Fruit fly (Drosophila melanogaster): Measurements from ENCODE around the gene osa.

osa gene

DNA sequence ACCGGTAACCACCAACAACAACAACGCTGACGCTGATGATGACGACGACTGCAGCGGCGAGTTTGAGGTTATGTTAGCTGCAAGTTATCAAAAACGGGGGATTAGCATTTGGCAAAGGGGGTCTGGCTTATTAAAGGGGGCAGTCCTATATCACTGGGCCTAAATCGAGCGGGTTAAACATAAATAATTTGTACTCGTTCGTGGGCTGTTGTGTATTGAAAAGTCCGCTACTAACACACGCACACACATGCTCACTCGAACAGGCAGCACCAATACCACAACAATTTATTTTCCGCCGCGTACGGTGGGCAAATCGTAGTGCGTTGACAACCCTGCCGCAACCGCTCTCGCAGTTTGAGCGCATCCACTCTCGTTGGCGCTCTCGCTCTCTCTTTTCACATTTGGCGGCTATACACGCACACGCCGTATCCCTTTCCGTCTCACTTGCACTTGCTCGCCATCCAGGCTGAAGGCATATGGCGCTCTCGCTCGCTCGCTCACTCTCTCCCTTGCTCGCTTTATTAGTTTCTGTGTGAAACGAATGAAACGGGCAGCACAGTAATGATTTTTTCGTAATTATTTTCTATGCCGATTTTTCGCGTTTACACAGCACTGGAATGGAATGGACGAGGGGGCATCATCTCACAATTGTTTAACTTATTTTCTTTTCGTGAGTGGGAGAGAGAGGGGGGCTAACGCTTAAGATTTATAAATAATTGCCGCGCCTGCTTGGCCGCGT is 1.1 kb downstream of the osa start (continued):
- TF ChIP-seq E2f2 (GFP tag; IDR thresholded peaks at IDR 0.05) = no peak
- peak; percentile 68 for TF ChIP-seq gsb-n (tag; optimal IDR thresholded peaks at IDR 0.05)
- TF ChIP-seq CG2199 (GFP tag; IDR thresholded peaks at IDR 0.05) = no peak
- TF ChIP-seq CG12942 (GFP tag; optimal IDR thresholded peaks at IDR 0.05) = no peak
- peak; percentile 49 for TF ChIP-seq cad (GFP tag; optimal IDR thresholded peaks at IDR 0.05)
- TF ChIP-seq CHES-1-like (GFP tag; optimal IDR thresholded peaks at IDR 0.05) = peak; percentile 34
- peak; percentile 4 for TF ChIP-seq CG4328 (GFP tag; optimal IDR thresholded peaks at IDR 0.05)
- TF ChIP-seq CG2678 (tag; optimal IDR thresholded peaks at IDR 0.05) = peak; percentile 28
- no peak for TF ChIP-seq CG4404 (GFP tag; IDR thresholded peaks at IDR 0.05)
- TF ChIP-seq HmgD (GFP tag; optimal IDR thresholded peaks at IDR 0.05) = peak; percentile 78
- TF ChIP-seq Opbp (GFP tag; IDR thresholded peaks at IDR 0.05; ENCODE audit: partially characterized antibody) = no peak
- peak; percentile 39 for TF ChIP-seq CG12071 (GFP tag; optimal IDR thresholded peaks at IDR 0.05)
- TF ChIP-seq CG8924 (tag; optimal IDR thresholded peaks at IDR 0.05) = peak; percentile 70
- TF ChIP-seq BEAF-32 (GFP tag; optimal IDR thresholded peaks at IDR 0.05) = peak; percentile 20
- TF ChIP-seq nom (GFP tag; optimal IDR thresholded peaks at IDR 0.05) = peak; percentile 75
- TF ChIP-seq CG34376 (GFP tag; optimal IDR thresholded peaks at IDR 0.05) = peak; percentile 76
- no peak for TF ChIP-seq CG2889 (GFP tag; IDR thresholded peaks at IDR 0.05)
- peak; percentile 62 for TF ChIP-seq exex (tag; optimal IDR thresholded peaks at IDR 0.05)
- TF ChIP-seq CrebB (tag; optimal IDR thresholded peaks at IDR 0.05) = peak; percentile 65
- TF ChIP-seq CG30020 (tag; optimal IDR thresholded peaks at IDR 0.05) = no peak
- TF ChIP-seq croc (GFP tag; conservative IDR thresholded peaks at IDR 0.05) = no peak
- TF ChIP-seq CG8281 (tag; optimal IDR thresholded peaks at IDR 0.05) = no peak
- no peak for TF ChIP-seq CG30431 (GFP tag; optimal IDR thresholded peaks at IDR 0.05)
- no peak for TF ChIP-seq CG33213 (GFP tag; optimal IDR thresholded peaks at IDR 0.05)
- TF ChIP-seq chn (GFP tag; optimal IDR thresholded peaks at IDR 0.05) = peak; percentile 34
- peak; percentile 7 for TF ChIP-seq gcm (GFP tag; optimal IDR thresholded peaks at IDR 0.05)
- TF ChIP-seq B-H2 (GFP tag; optimal IDR thresholded peaks at IDR 0.05) = peak; percentile 21
- no peak for TF ChIP-seq psq (GFP tag; optimal IDR thresholded peaks at IDR 0.05)
- TF ChIP-seq oc (tag; optimal IDR thresholded peaks at IDR 0.05) = peak; percentile 29
- TF ChIP-seq ftz-f1 (GFP tag; optimal IDR thresholded peaks at IDR 0.05) = peak; percentile 77
- TF ChIP-seq slou (GFP tag; optimal IDR thresholded peaks at IDR 0.05) = no peak
- peak; percentile 57 for TF ChIP-seq CG15479 (GFP tag; optimal IDR thresholded peaks at IDR 0.05)
- TF ChIP-seq ash1 (GFP tag; optimal IDR thresholded peaks at IDR 0.05) = peak; percentile 27
- TF ChIP-seq hth (optimal IDR thresholded peaks at IDR 0.05) = no peak
- TF ChIP-seq Dp (GFP tag; optimal IDR thresholded peaks at IDR 0.05) = peak; percentile 7
- TF ChIP-seq fd64A (GFP tag; optimal IDR thresholded peaks at IDR 0.05) = peak; percentile 30
- no peak for TF ChIP-seq Dip3 (GFP tag; optimal IDR thresholded peaks at IDR 0.05)
- TF ChIP-seq br (optimal IDR thresholded peaks at IDR 0.05) = no peak
- TF ChIP-seq CG2116 (GFP tag; optimal IDR thresholded peaks at IDR 0.05) = peak; percentile 49
- TF ChIP-seq MBD-R2 (GFP tag; IDR thresholded peaks at IDR 0.05) = no peak
- no peak for TF ChIP-seq Sox100B (GFP tag; optimal IDR thresholded peaks at IDR 0.05)
- peak; percentile 97 for TF ChIP-seq CG8478 (optimal IDR thresholded peaks at IDR 0.05)
- TF ChIP-seq bowl (GFP tag; IDR thresholded peaks at IDR 0.05) = no peak
- peak in 1 of 2 experiments; percentile 19 for TF ChIP-seq Hr51 (GFP tag; optimal IDR thresholded peaks at IDR 0.05)
- TF ChIP-seq Max (GFP tag; optimal IDR thresholded peaks at IDR 0.05) = peak; percentile 22
- no peak for TF ChIP-seq CG11456 (GFP tag; IDR thresholded peaks at IDR 0.05)
- TF ChIP-seq ara (GFP tag; IDR thresholded peaks at IDR 0.05) = no peak
- peak; percentile 36 for TF ChIP-seq pzg (GFP tag; optimal IDR thresholded peaks at IDR 0.05)
- peak; percentile 67 for TF ChIP-seq Fer1 (GFP tag; optimal IDR thresholded peaks at IDR 0.05)
- peak; percentile 85 for TF ChIP-seq CG10543 (GFP tag; optimal IDR thresholded peaks at IDR 0.05)
